Worm (Caenorhabditis elegans) whole organism, mixed stage, embryonic: Measurements from ENCODE around the gene srt-34.

Source experiments
- blmp-1 ChIP-seq: fragments of 150-350 bp; optimal IDR thresholded peaks from 2 replicates; lab custom pipeline; 2014; ENCODE audit warnings: missing biosample characterization, missing genetic modification characterization
- ces-1 ChIP-seq: fragments of 150-350 bp; optimal IDR thresholded peaks from 2 replicates; lab custom pipeline; 2014; ENCODE audit warnings: missing biosample characterization, missing genetic modification reagents, missing genetic modification characterization
- drap-1 ChIP-seq: fragments of 200-800 bp; sonication (Bioruptor generic); optimal IDR thresholded peaks from 3 replicates; lab custom pipeline; 2018; ENCODE audit warnings: mild to moderate bottlenecking, missing genetic modification characterization, missing compliant biosample characterization
- elt-1 ChIP-seq: sonication (generic microtip); optimal IDR thresholded peaks from 2 replicates; lab custom pipeline; 2017; ENCODE audit warnings: missing genetic modification characterization, mild to moderate bottlenecking, missing compliant biosample characterization, antibody characterized with exemption, moderate library complexity, borderline replicate concordance; ENCODE audit not compliant: insufficient read depth
- elt-3 ChIP-seq: fragments of 150-350 bp; optimal IDR thresholded peaks from 2 replicates; lab custom pipeline; 2014; ENCODE audit warnings: missing biosample characterization, missing genetic modification characterization
- mep-1 ChIP-seq: fragments of 150-350 bp; optimal IDR thresholded peaks from 2 replicates; lab custom pipeline; 2017; ENCODE audit warnings: missing biosample characterization, missing genetic modification reagents, missing genetic modification characterization, inconsistent platforms
- mls-2 ChIP-seq: sonication (generic microtip); optimal IDR thresholded peaks from 2 replicates; lab custom pipeline; 2016; ENCODE audit warnings: mild to moderate bottlenecking, missing genetic modification characterization, moderate library complexity, missing compliant biosample characterization
- nhr-237 ChIP-seq: fragments of 150-350 bp; optimal IDR thresholded peaks from 2 replicates; lab custom pipeline; 2014; ENCODE audit warnings: missing biosample characterization, missing genetic modification characterization
- unc-62 ChIP-seq: fragments of 150-350 bp; optimal IDR thresholded peaks from 2 replicates; lab custom pipeline; 2014; ENCODE audit warnings: missing biosample characterization, missing genetic modification reagents, missing genetic modification characterization
- zip-8 ChIP-seq: fragments of 150-350 bp; optimal IDR thresholded peaks from 2 replicates; lab custom pipeline; 2014; ENCODE audit warnings: missing biosample characterization, missing genetic modification characterization
- ztf-11 ChIP-seq: fragments of 150-350 bp; optimal IDR thresholded peaks from 2 replicates; lab custom pipeline; 2014; ENCODE audit warnings: missing biosample characterization, missing genetic modification characterization

- TF ChIP-seq elt-1 (tag; lab: Kevin White, UChicago) = no peak
- no peak for TF ChIP-seq ces-1 (GFP tag; lab: Kevin White, UChicago)
- TF ChIP-seq mls-2 (tag; lab: Kevin White, UChicago) = no peak
- TF ChIP-seq drap-1 (GFP tag; lab: Kevin White, UChicago) = no peak
- TF ChIP-seq unc-62 (GFP tag; lab: Kevin White, UChicago) = no peak
- no peak for TF ChIP-seq ztf-11 (tag; lab: Kevin White, UChicago)
- no peak for TF ChIP-seq elt-3 (tag; lab: Kevin White, UChicago)
- no peak for TF ChIP-seq zip-8 (tag; lab: Kevin White, UChicago)
- no peak for TF ChIP-seq nhr-237 (tag; lab: Kevin White, UChicago)
- no peak for TF ChIP-seq blmp-1 (tag; lab: Kevin White, UChicago)
- no peak for TF ChIP-seq mep-1
Measured at ce11 chrV:2818117-2818516, at the start of gene srt-34.
